Fruit fly (Drosophila melanogaster) whole organism, embryonic: ENCODE data around the gene CG7907.

Experiments
- ATbp ChIP-seq: fragments of 200-800 bp; sonication (Bioruptor generic); optimal IDR thresholded peaks from 2 replicates; lab custom pipeline; 2017; ENCODE audit warnings: missing biosample characterization, mild to moderate bottlenecking, missing genetic modification characterization, missing genetic modification reagents
- B-H2 ChIP-seq: fragments of 200-800 bp; sonication (Bioruptor generic); optimal IDR thresholded peaks from 2 replicates; lab custom pipeline; 2018; ENCODE audit warnings: missing biosample characterization, mild to moderate bottlenecking, missing genetic modification characterization
- BEAF-32 ChIP-seq: fragments of 200-800 bp; sonication (Bioruptor generic); optimal IDR thresholded peaks from 3 replicates; lab custom pipeline; 2017; ENCODE audit warnings: missing biosample characterization, missing genetic modification characterization, mild to moderate bottlenecking, moderate library complexity, missing genetic modification reagents
- CG10209 ChIP-seq: fragments of 200-800 bp; sonication (Bioruptor generic); optimal IDR thresholded peaks from 3 replicates; lab custom pipeline; 2017; ENCODE audit warnings: missing biosample characterization, mild to moderate bottlenecking, missing genetic modification characterization, missing genetic modification reagents
- CG10274 ChIP-seq: fragments of 200-800 bp; sonication (Bioruptor generic); optimal IDR thresholded peaks from 3 replicates; lab custom pipeline; 2017; ENCODE audit warnings: missing biosample characterization, mild to moderate bottlenecking, missing genetic modification characterization
- CG10959 ChIP-seq: fragments of 200-800 bp; sonication (Bioruptor generic); IDR thresholded peaks from 2 replicates; pipeline ENCODE4 v1.3.6; 2022; ENCODE audit warnings: missing biosample characterization, missing genetic modification characterization
- CG12071 ChIP-seq: fragments of 200-800 bp; sonication (Bioruptor generic); optimal IDR thresholded peaks from 3 replicates; lab custom pipeline; 2018; ENCODE audit warnings: missing biosample characterization, mild to moderate bottlenecking, missing genetic modification characterization
- CG12391 ChIP-seq: fragments of 200-800 bp; sonication (Bioruptor generic); optimal IDR thresholded peaks from 3 replicates; lab custom pipeline; 2018; ENCODE audit warnings: missing biosample characterization, mild to moderate bottlenecking, missing genetic modification characterization, moderate library complexity
- CG15479 ChIP-seq: fragments of 200-800 bp; sonication (Bioruptor generic); optimal IDR thresholded peaks from 3 replicates; lab custom pipeline; 2019; ENCODE audit warnings: missing biosample characterization, mild to moderate bottlenecking, missing genetic modification characterization, moderate library complexity
- CG1603 ChIP-seq: fragments of 200-800 bp; sonication (Bioruptor generic); optimal IDR thresholded peaks from 2 replicates; lab custom pipeline; 2019; ENCODE audit warnings: missing biosample characterization, mild to moderate bottlenecking, missing genetic modification characterization, moderate library complexity
- CG31388 ChIP-seq: fragments of 200-800 bp; sonication (Bioruptor generic); optimal IDR thresholded peaks from 2 replicates; lab custom pipeline; 2016; ENCODE audit warnings: missing biosample characterization, missing genetic modification characterization
- CG3281 ChIP-seq: fragments of 200-800 bp; sonication (Bioruptor generic); optimal IDR thresholded peaks from 3 replicates; lab custom pipeline; 2017; ENCODE audit warnings: missing biosample characterization, mild to moderate bottlenecking, missing genetic modification characterization
- CG3407 ChIP-seq: fragments of 200-800 bp; sonication (Bioruptor generic); optimal IDR thresholded peaks from 2 replicates; lab custom pipeline; 2018; ENCODE audit warnings: missing biosample characterization, mild to moderate bottlenecking, missing genetic modification characterization
- CG3726 ChIP-seq: fragments of 200-800 bp; sonication (Bioruptor generic); IDR thresholded peaks from 3 replicates; pipeline ENCODE4, ENCODE4 v1.3.6; 2022; ENCODE audit warnings: missing biosample characterization, missing genetic modification characterization
- CG4360 ChIP-seq: fragments of 200-800 bp; sonication (Bioruptor generic); IDR thresholded peaks from 2 replicates; pipeline ENCODE4 v1.3.6; 2022; ENCODE audit warnings: missing biosample characterization, missing genetic modification characterization
- CG43689 ChIP-seq: fragments of 200-800 bp; sonication (Bioruptor generic); IDR thresholded peaks from 2 replicates; pipeline ENCODE4 v1.3.6; 2022; ENCODE audit warnings: missing biosample characterization, missing genetic modification characterization
- CG5245 ChIP-seq: fragments of 200-800 bp; sonication (Bioruptor generic); optimal IDR thresholded peaks from 3 replicates; lab custom pipeline; 2016; ENCODE audit warnings: missing biosample characterization, missing genetic modification characterization
- CG8765 ChIP-seq: fragments of 200-800 bp; sonication (Bioruptor generic); IDR thresholded peaks from 2 replicates; pipeline ENCODE4 v1.3.6; 2022; ENCODE audit warnings: missing biosample characterization, missing genetic modification characterization
- CoRest ChIP-seq: fragments of 200-800 bp; sonication (Bioruptor generic); optimal IDR thresholded peaks from 3 replicates; lab custom pipeline; 2018; ENCODE audit warnings: missing biosample characterization, mild to moderate bottlenecking, missing genetic modification characterization, moderate library complexity
- ERR ChIP-seq: fragments of 200-800 bp; sonication (Bioruptor generic); optimal IDR thresholded peaks from 2 replicates; lab custom pipeline; 2016; ENCODE audit warnings: missing biosample characterization, missing genetic modification characterization
- Eip74EF ChIP-seq, 2 experiments: fragments of 200-800 bp in 1 of 2; fragments of >200 bp in 1 of 2; sonication (Bioruptor generic) in 1 of 2; optimal IDR thresholded peaks; 2 replicates each; lab custom pipeline; 2017 to 2019; ENCODE audit warnings: missing biosample characterization in 2 of 2, missing genetic modification characterization in 2 of 2, mild to moderate bottlenecking in 1 of 2, moderate library complexity in 1 of 2
- HLH4C ChIP-seq: fragments of 200-800 bp; sonication (Bioruptor generic); IDR thresholded peaks from 3 replicates; pipeline ENCODE4 v1.3.6; 2022; ENCODE audit warnings: missing biosample characterization, missing genetic modification characterization; ENCODE audit not compliant: partially characterized antibody
- Hr51 ChIP-seq, 2 experiments: fragments of 200-800 bp; sonication (Bioruptor generic); optimal IDR thresholded peaks; 2 replicates in 1 of 2; 3 replicates in 1 of 2; lab custom pipeline; 2016 to 2018; ENCODE audit warnings: missing biosample characterization in 2 of 2, missing genetic modification characterization in 2 of 2, mild to moderate bottlenecking in 1 of 2, moderate library complexity in 1 of 2
- Kr ChIP-seq: fragments of 200-800 bp; sonication (Bioruptor generic); optimal IDR thresholded peaks from 2 replicates; lab custom pipeline; 2017; ENCODE audit warnings: missing biosample characterization, mild to moderate bottlenecking, missing genetic modification characterization
- PHDP ChIP-seq: fragments of 200-800 bp; sonication (Bioruptor generic); optimal IDR thresholded peaks from 3 replicates; lab custom pipeline; 2018; ENCODE audit warnings: missing biosample characterization, mild to moderate bottlenecking, missing genetic modification characterization, moderate library complexity
- Ptx1 ChIP-seq: fragments of 200-800 bp; sonication (Bioruptor generic); IDR thresholded peaks from 2 replicates; pipeline ENCODE4 v1.3.6; 2022; ENCODE audit warnings: missing biosample characterization, missing genetic modification characterization
- Vsx1 ChIP-seq: fragments of 200-800 bp; sonication (Bioruptor generic); optimal IDR thresholded peaks from 2 replicates; lab custom pipeline; 2017; ENCODE audit warnings: missing biosample characterization, mild to moderate bottlenecking, missing genetic modification characterization, missing genetic modification reagents
- YL-1 ChIP-seq: fragments of 200-800 bp; sonication (Bioruptor generic); optimal IDR thresholded peaks from 3 replicates; lab custom pipeline; 2017; ENCODE audit warnings: missing biosample characterization, mild to moderate bottlenecking, missing genetic modification characterization
- ato ChIP-seq: fragments of 200-800 bp; sonication (Bioruptor generic); IDR thresholded peaks from 2 replicates; pipeline ENCODE4 v1.3.6; 2022; ENCODE audit warnings: missing biosample characterization, missing genetic modification characterization; ENCODE audit not compliant: partially characterized antibody
- bowl ChIP-seq: fragments of 200-800 bp; sonication (Bioruptor generic); IDR thresholded peaks from 2 replicates; pipeline ENCODE4 v1.3.6; 2022; ENCODE audit warnings: missing biosample characterization, missing genetic modification characterization
- bsh ChIP-seq, 2 experiments: fragments of 200-800 bp; sonication (Bioruptor generic); optimal IDR thresholded peaks; 2 replicates each; lab custom pipeline; 2017 to 2018; ENCODE audit warnings: mild to moderate bottlenecking in 2 of 2, missing biosample characterization in 2 of 2, missing genetic modification characterization in 2 of 2, moderate library complexity in 1 of 2
- eyg ChIP-seq: fragments of 200-800 bp; sonication (Bioruptor generic); optimal IDR thresholded peaks from 3 replicates; lab custom pipeline; 2016; ENCODE audit warnings: missing biosample characterization, missing genetic modification characterization
- fd3F ChIP-seq: fragments of 200-800 bp; sonication (Bioruptor generic); optimal IDR thresholded peaks from 2 replicates; lab custom pipeline; 2018; ENCODE audit warnings: missing biosample characterization, mild to moderate bottlenecking, missing genetic modification characterization, moderate library complexity
- fd96Cb ChIP-seq: fragments of 200-800 bp; sonication (Bioruptor generic); optimal IDR thresholded peaks from 2 replicates; lab custom pipeline; 2018; ENCODE audit warnings: missing biosample characterization, mild to moderate bottlenecking, missing genetic modification characterization, moderate library complexity
- ftz-f1 ChIP-seq: fragments of 200-800 bp; sonication (Bioruptor generic); optimal IDR thresholded peaks from 2 replicates; lab custom pipeline; 2016; ENCODE audit warnings: missing biosample characterization, missing genetic modification characterization
- ind ChIP-seq: fragments of 200-800 bp; sonication (Bioruptor generic); optimal IDR thresholded peaks from 3 replicates; lab custom pipeline; 2016; ENCODE audit warnings: missing biosample characterization, missing genetic modification characterization
- lilli ChIP-seq: fragments of 200-800 bp; sonication (Bioruptor generic); optimal IDR thresholded peaks from 3 replicates; lab custom pipeline; 2016; ENCODE audit warnings: missing biosample characterization, missing genetic modification characterization
- lov ChIP-seq, 2 experiments: fragments of 200-800 bp in 1 of 2; fragments of >200 bp in 1 of 2; sonication (Bioruptor generic) in 1 of 2; IDR thresholded peaks in 1 of 2; optimal IDR thresholded peaks in 1 of 2; 2 replicates in 1 of 2; 3 replicates in 1 of 2; pipeline versions ENCODE4 v1.3.6 to Lab custom; 2017 to 2022; ENCODE audit warnings: missing biosample characterization in 1 of 2, missing genetic modification characterization in 1 of 2
- odd ChIP-seq: fragments of 200-800 bp; sonication (Bioruptor generic); optimal IDR thresholded peaks from 2 replicates; lab custom pipeline; 2017; ENCODE audit warnings: missing biosample characterization, mild to moderate bottlenecking, missing genetic modification characterization
- onecut ChIP-seq: fragments of 200-800 bp; sonication (Bioruptor generic); IDR thresholded peaks from 2 replicates; pipeline ENCODE4 v1.3.6; 2022; ENCODE audit warnings: missing biosample characterization, missing genetic modification characterization
- prd ChIP-seq, 3 experiments: fragments of >200 bp in 2 of 3; fragments of 200-800 bp in 1 of 3; sonication (Bioruptor generic) in 1 of 3; optimal IDR thresholded peaks in 2 of 3; IDR thresholded peaks in 1 of 3; 2 replicates in 2 of 3; 3 replicates in 1 of 3; pipeline versions ENCODE4 v1.3.6 to Lab custom; 2017 to 2022; ENCODE audit warnings: missing biosample characterization in 1 of 3, missing genetic modification characterization in 1 of 3
- sc ChIP-seq, 3 experiments: fragments of >200 bp in 2 of 3; fragments of 200-800 bp in 1 of 3; sonication (Bioruptor generic) in 1 of 3; optimal IDR thresholded peaks; 2 replicates in 2 of 3; 3 replicates in 1 of 3; lab custom pipeline; 2017; ENCODE audit warnings: mild to moderate bottlenecking in 1 of 3, missing biosample characterization in 1 of 3, missing genetic modification characterization in 1 of 3, missing genetic modification reagents in 1 of 3
- sens-2 ChIP-seq: fragments of 200-800 bp; sonication (Bioruptor generic); IDR thresholded peaks from 2 replicates; pipeline ENCODE4 v1.3.6; 2022; ENCODE audit warnings: missing biosample characterization, missing genetic modification characterization
- tgo ChIP-seq: fragments of 200-800 bp; sonication (Bioruptor generic); IDR thresholded peaks from 3 replicates; pipeline ENCODE4 v1.3.6; 2022; ENCODE audit warnings: missing biosample characterization, missing genetic modification characterization
- tio ChIP-seq: fragments of 200-800 bp; sonication (Bioruptor generic); optimal IDR thresholded peaks from 2 replicates; lab custom pipeline; 2017; ENCODE audit warnings: missing biosample characterization, missing genetic modification characterization, inconsistent platforms
- tll ChIP-seq, 2 experiments: fragments of 200-800 bp in 1 of 2; fragments of >200 bp in 1 of 2; sonication (Bioruptor generic) in 1 of 2; optimal IDR thresholded peaks; 2 replicates each; lab custom pipeline; 2017 to 2019; ENCODE audit warnings: missing biosample characterization in 2 of 2, missing genetic modification characterization in 2 of 2, mild to moderate bottlenecking in 1 of 2, moderate library complexity in 1 of 2
- ttk ChIP-seq: fragments of 200-800 bp; sonication (Bioruptor generic); IDR thresholded peaks from 2 replicates; pipeline ENCODE4 v2.1.2; 2022; ENCODE audit warnings: missing biosample characterization, missing genetic modification characterization
- zen2 ChIP-seq: fragments of 200-800 bp; sonication (Bioruptor generic); IDR thresholded peaks from 3 replicates; pipeline ENCODE4 v1.3.6; 2022; ENCODE audit warnings: missing biosample characterization, missing genetic modification characterization; ENCODE audit not compliant: partially characterized antibody

CG7907 gene

dm6 chr3R:21376331-21376761, 27.2 kb upstream of the CG7907 start (continued):
- TF ChIP-seq CG3407 (GFP tag; lab: Kevin White, UChicago) = no peak
- TF ChIP-seq CG4360 (GFP tag; lab: Robert Waterston, UW) = peak; percentile 73
- TF ChIP-seq bowl = no peak
- peak in 1 of 2 experiments; percentile 82 for TF ChIP-seq Hr51 (GFP tag; optimal IDR thresholded peaks at IDR 0.05; lab: Kevin White, UChicago)
- peak; percentile 53 for TF ChIP-seq BEAF-32 (GFP tag; lab: Kevin White, UChicago)
- no peak; the same call in 2 of the 3 replicates for TF ChIP-seq zen2 (GFP tag; lab: Robert Waterston, UW)
- no peak for TF ChIP-seq CoRest (tag; lab: Kevin White, UChicago)
- peak; percentile 43 for TF ChIP-seq B-H2 (GFP tag; lab: Kevin White, UChicago)
- no peak for TF ChIP-seq CG3726 (GFP tag; lab: Robert Waterston, UW)
- TF ChIP-seq HLH4C (GFP tag; lab: Robert Waterston, UW) = no peak; the same call in 2 of the 3 replicates
- TF ChIP-seq lilli = peak; percentile 23
- no peak for TF ChIP-seq CG31388
- no peak for TF ChIP-seq tll (GFP tag; optimal IDR thresholded peaks at IDR 0.05; lab: Kevin White, UChicago)
- TF ChIP-seq Kr = no peak
- TF ChIP-seq CG10274 = no peak
- no peak for TF ChIP-seq ttk (GFP tag; lab: Robert Waterston, UW)
- TF ChIP-seq ftz-f1 (GFP tag; lab: Kevin White, UChicago) = peak; percentile 3
- no peak for TF ChIP-seq lov (optimal IDR thresholded peaks at IDR 0.05; lab: Kevin White, UChicago)
- no peak for TF ChIP-seq lov (GFP tag; IDR thresholded peaks at IDR 0.05; lab: Robert Waterston, UW)
- peak; percentile 72 for TF ChIP-seq ato
- TF ChIP-seq tio (GFP tag; lab: Kevin White, UChicago) = no peak
- TF ChIP-seq sc (optimal IDR thresholded peaks at IDR 0.05; lab: Kevin White, UChicago) = no peak
- TF ChIP-seq sc (GFP tag; optimal IDR thresholded peaks at IDR 0.05; lab: Kevin White, UChicago) = no peak
- TF ChIP-seq onecut (GFP tag; lab: Robert Waterston, UW) = peak; percentile 51
- TF ChIP-seq bsh (GFP tag; optimal IDR thresholded peaks at IDR 0.05; lab: Kevin White, UChicago) = peak in 1 of 2 experiments; percentile 36
- TF ChIP-seq CG3281 (GFP tag; lab: Kevin White, UChicago) = peak; percentile 49
- TF ChIP-seq Eip74EF (GFP tag; optimal IDR thresholded peaks at IDR 0.05; lab: Kevin White, UChicago) = no peak
- peak; percentile 22 for TF ChIP-seq CG1603
- no peak for TF ChIP-seq fd96Cb (tag; lab: Kevin White, UChicago)
- TF ChIP-seq Ptx1 (GFP tag; lab: Robert Waterston, UW) = no peak
- TF ChIP-seq fd3F (GFP tag; lab: Kevin White, UChicago) = no peak
- TF ChIP-seq prd (optimal IDR thresholded peaks at IDR 0.05; lab: Kevin White, UChicago) = no peak
- no peak for TF ChIP-seq prd (GFP tag; IDR thresholded peaks at IDR 0.05; lab: Robert Waterston, UW)
- TF ChIP-seq tgo (GFP tag; lab: Robert Waterston, UW) = no peak
- no peak for TF ChIP-seq sens-2
- no peak for TF ChIP-seq CG10209 (GFP tag; lab: Kevin White, UChicago)
- TF ChIP-seq CG5245 (GFP tag; lab: Kevin White, UChicago) = no peak
- peak; percentile 75 for TF ChIP-seq CG15479 (GFP tag; lab: Kevin White, UChicago)
- no peak for TF ChIP-seq ERR
- TF ChIP-seq ind = no peak
- TF ChIP-seq CG43689 = no peak
- TF ChIP-seq CG12391 = peak; percentile 10
- no peak for TF ChIP-seq Vsx1
- no peak for TF ChIP-seq eyg (GFP tag; lab: Kevin White, UChicago)
- no peak for TF ChIP-seq CG10959
- TF ChIP-seq CG8765 (GFP tag; lab: Robert Waterston, UW) = no peak
- TF ChIP-seq odd (GFP tag; lab: Kevin White, UChicago) = peak; percentile 48
- no peak for TF ChIP-seq ATbp (GFP tag; lab: Kevin White, UChicago)
- peak; percentile 99 for TF ChIP-seq YL-1 (GFP tag; lab: Kevin White, UChicago)
- no peak for TF ChIP-seq PHDP (tag; lab: Kevin White, UChicago)
- peak; percentile 59 for TF ChIP-seq CG12071 (GFP tag; lab: Kevin White, UChicago)
